Worm (Caenorhabditis elegans) whole organism, L1 larva: ENCODE data around the gene Y37B11A.3.

Experiments used
- aly-2 ChIP-seq: fragments of 150-350 bp; optimal IDR thresholded peaks from 2 replicates; lab custom pipeline; 2014; ENCODE audit warnings: missing biosample characterization, missing genetic modification characterization
- ama-1 ChIP-seq: fragments of 150-350 bp; optimal IDR thresholded peaks from 2 replicates; lab custom pipeline; 2014
- ceh-63 ChIP-seq: fragments of 200-800 bp; sonication (Bioruptor generic); optimal IDR thresholded peaks from 2 replicates; lab custom pipeline; 2018; ENCODE audit warnings: mild to moderate bottlenecking, missing genetic modification characterization, missing compliant biosample characterization
- ceh-8 ChIP-seq: fragments of 200-800 bp; sonication (Bioruptor generic); optimal IDR thresholded peaks from 2 replicates; lab custom pipeline; 2018; ENCODE audit warnings: mild to moderate bottlenecking, missing genetic modification characterization, moderate library complexity, missing compliant biosample characterization
- ceh-82 ChIP-seq, 3 experiments: fragments of 150-350 bp in 1 of 3; sonication (generic microtip) in 2 of 3; optimal IDR thresholded peaks; 2 replicates each; lab custom pipeline; 2014 to 2017; ENCODE audit warnings: missing biosample characterization in 3 of 3, missing genetic modification characterization in 3 of 3
- ceh-88 ChIP-seq: fragments of 200-800 bp; sonication (Bioruptor generic); IDR thresholded peaks from 2 replicates; pipeline ENCODE4 v1.3.6; 2022; ENCODE audit warnings: missing genetic modification characterization, missing compliant biosample characterization
- ceh-90 ChIP-seq: sonication (generic microtip); optimal IDR thresholded peaks from 2 replicates; lab custom pipeline; 2016; ENCODE audit warnings: missing genetic modification characterization, missing compliant biosample characterization
- dpl-1 ChIP-seq, 3 experiments: fragments of 150-350 bp in 2 of 3; sonication (generic microtip) in 1 of 3; optimal IDR thresholded peaks; 2 replicates each; lab custom pipeline; 2014 to 2017; ENCODE audit warnings: missing biosample characterization in 3 of 3, missing genetic modification characterization in 3 of 3, missing genetic modification reagents in 3 of 3
- efl-1 ChIP-seq, 4 experiments: fragments of 150-350 bp; optimal IDR thresholded peaks in 3 of 4; peaks in 1 of 4; 1 replicate in 1 of 4; 2 replicates in 3 of 4; lab custom pipeline; 2014; ENCODE audit warnings: missing biosample characterization in 2 of 4, missing genetic modification characterization in 2 of 4, missing genetic modification reagents in 2 of 4
- elt-3 ChIP-seq, 6 experiments: fragments of 150-350 bp in 1 of 6; sonication (generic microtip); optimal IDR thresholded peaks; 2 replicates each; lab custom pipeline; 2017 to 2018; ENCODE audit warnings: missing biosample characterization in 6 of 6, missing genetic modification characterization in 6 of 6, inconsistent platforms in 1 of 6
- fkh-10 ChIP-seq: sonication (generic microtip); optimal IDR thresholded peaks from 2 replicates; lab custom pipeline; 2017; ENCODE audit warnings: missing biosample characterization, missing genetic modification reagents, missing genetic modification characterization
- fkh-8 ChIP-seq: sonication (generic microtip); optimal IDR thresholded peaks from 2 replicates; lab custom pipeline; 2016; ENCODE audit warnings: mild to moderate bottlenecking, missing genetic modification characterization, missing compliant biosample characterization
- fos-1 ChIP-seq: fragments of 150-350 bp; optimal IDR thresholded peaks from 2 replicates; lab custom pipeline; 2014; ENCODE audit warnings: missing biosample characterization, missing genetic modification characterization
- grh-1 ChIP-seq: fragments of 200-800 bp; sonication (Bioruptor generic); IDR thresholded peaks from 2 replicates; pipeline ENCODE4 v1.3.6; 2022; ENCODE audit warnings: missing genetic modification reagents, missing genetic modification characterization, missing compliant biosample characterization
- isw-1 ChIP-seq: fragments of 200-800 bp; sonication (Bioruptor generic); IDR thresholded peaks from 2 replicates; pipeline ENCODE4 v1.3.6; 2022; ENCODE audit warnings: missing genetic modification characterization, missing compliant biosample characterization
- jun-1 ChIP-seq: fragments of 150-350 bp; optimal IDR thresholded peaks from 2 replicates; lab custom pipeline; 2014; ENCODE audit warnings: missing biosample characterization, missing genetic modification reagents, missing genetic modification characterization
- lin-13 ChIP-seq: fragments of 150-350 bp; optimal IDR thresholded peaks from 2 replicates; lab custom pipeline; 2014; ENCODE audit warnings: missing biosample characterization, missing genetic modification reagents, missing genetic modification characterization
- lin-14 ChIP-seq: fragments of 200-800 bp; sonication (Bioruptor generic); optimal IDR thresholded peaks from 2 replicates; lab custom pipeline; 2018; ENCODE audit warnings: mild to moderate bottlenecking, missing genetic modification characterization, moderate library complexity, missing compliant biosample characterization
- lin-35 ChIP-seq, 2 experiments: fragments of 150-350 bp; optimal IDR thresholded peaks; 2 replicates each; lab custom pipeline; 2014; ENCODE audit warnings: missing biosample characterization in 2 of 2, missing genetic modification characterization in 2 of 2, missing genetic modification reagents in 2 of 2
- lir-3 ChIP-seq: sonication (generic microtip); optimal IDR thresholded peaks from 2 replicates; lab custom pipeline; 2016; ENCODE audit warnings: mild to moderate bottlenecking, missing genetic modification characterization, moderate library complexity, missing compliant biosample characterization; ENCODE audit not compliant: poor library complexity
- lsy-2 ChIP-seq, 2 experiments: fragments of 150-350 bp; optimal IDR thresholded peaks; 2 replicates each; lab custom pipeline; 2014; ENCODE audit warnings: missing biosample characterization in 2 of 2, missing genetic modification characterization in 2 of 2
- mab-9 ChIP-seq: fragments of 200-800 bp; sonication (Bioruptor generic); IDR thresholded peaks from 2 replicates; pipeline ENCODE4 v1.3.6; 2022; ENCODE audit warnings: missing genetic modification reagents, missing genetic modification characterization, missing compliant biosample characterization
- mef-2 ChIP-seq: fragments of 150-350 bp; optimal IDR thresholded peaks from 2 replicates; lab custom pipeline; 2014; ENCODE audit warnings: missing biosample characterization, missing genetic modification characterization
- mep-1 ChIP-seq: fragments of 150-350 bp; optimal IDR thresholded peaks from 2 replicates; lab custom pipeline; 2014; ENCODE audit warnings: missing biosample characterization, missing genetic modification characterization
- nhr-11 ChIP-seq: fragments of 150-350 bp; optimal IDR thresholded peaks from 2 replicates; lab custom pipeline; 2014; ENCODE audit warnings: missing biosample characterization, missing genetic modification characterization
- nhr-19 ChIP-seq: fragments of 200-800 bp; sonication (Bioruptor generic); conservative IDR thresholded peaks from 2 replicates; pipeline ENCODE4 v1.3.6; 2022; ENCODE audit warnings: missing genetic modification characterization, missing compliant biosample characterization
- nhr-20 ChIP-seq: sonication (generic microtip); optimal IDR thresholded peaks from 2 replicates; lab custom pipeline; 2016; ENCODE audit warnings: mild to moderate bottlenecking, missing genetic modification characterization, missing compliant biosample characterization
- nhr-47 ChIP-seq: sonication (generic microtip); optimal IDR thresholded peaks from 2 replicates; lab custom pipeline; 2016; ENCODE audit warnings: mild to moderate bottlenecking, missing genetic modification characterization, moderate library complexity, missing compliant biosample characterization
- nhr-71 ChIP-seq: sonication (generic microtip); optimal IDR thresholded peaks from 2 replicates; lab custom pipeline; 2016; ENCODE audit warnings: mild to moderate bottlenecking, missing genetic modification characterization, moderate library complexity, missing compliant biosample characterization
- pax-3 ChIP-seq: fragments of 200-800 bp; sonication (Bioruptor generic); optimal IDR thresholded peaks from 2 replicates; lab custom pipeline; 2018; ENCODE audit warnings: mild to moderate bottlenecking, missing genetic modification characterization, moderate library complexity, missing compliant biosample characterization
- pqm-1 ChIP-seq: sonication (generic microtip); optimal IDR thresholded peaks from 3 replicates; lab custom pipeline; 2017; ENCODE audit warnings: missing biosample characterization, missing genetic modification characterization
- skn-1 ChIP-seq: fragments of 150-350 bp; optimal IDR thresholded peaks from 2 replicates; lab custom pipeline; 2014; ENCODE audit warnings: missing biosample characterization, missing genetic modification characterization
- snu-23 ChIP-seq: sonication (generic microtip); optimal IDR thresholded peaks from 2 replicates; lab custom pipeline; 2016; ENCODE audit warnings: missing genetic modification characterization, missing compliant biosample characterization
- sox-4 ChIP-seq: sonication (generic microtip); optimal IDR thresholded peaks from 2 replicates; lab custom pipeline; 2016; ENCODE audit warnings: missing genetic modification characterization, missing compliant biosample characterization
- unc-86 ChIP-seq: sonication (generic microtip); optimal IDR thresholded peaks from 2 replicates; lab custom pipeline; 2016; ENCODE audit warnings: missing genetic modification characterization, missing compliant biosample characterization
- xbp-1 ChIP-seq: sonication (generic microtip); optimal IDR thresholded peaks from 2 replicates; lab custom pipeline; 2016; ENCODE audit warnings: missing genetic modification characterization, missing compliant biosample characterization
- ztf-4 ChIP-seq: fragments of 150-350 bp; optimal IDR thresholded peaks from 2 replicates; lab custom pipeline; 2014; ENCODE audit warnings: missing biosample characterization, missing genetic modification characterization

Y37B11A.3 gene

ce11 chrIII:5757492-5758045 lies 27.6 kb downstream of the Y37B11A.3 start:
- TF ChIP-seq lin-13 (GFP tag; lab: Kevin White, UChicago) (no peak), nhr-20 (tag; lab: Kevin White, UChicago) (no peak), fos-1 (no peak), nhr-71 (tag; lab: Kevin White, UChicago) (peak; percentile 45), ama-1 (lab: Kevin White, UChicago) (no peak), fkh-10 (GFP tag; lab: Kevin White, UChicago) (peak; percentile 49), elt-3 (tag; optimal IDR thresholded peaks at IDR 0.05; lab: Kevin White, UChicago) (no peak), xbp-1 (no peak), ztf-4 (tag; lab: Kevin White, UChicago) (no peak), fkh-8 (tag; lab: Kevin White, UChicago) (peak; percentile 66), mab-9 (GFP tag; lab: Robert Waterston, UW) (no peak), unc-86 (tag; lab: Kevin White, UChicago) (peak; percentile 74), mef-2 (peak; percentile 21), sox-4 (tag; lab: Kevin White, UChicago) (peak; percentile 6), snu-23 (no peak), pqm-1 (no peak), lsy-2 (tag; optimal IDR thresholded peaks at IDR 0.05; lab: Kevin White, UChicago) (peak in 1 of 2 experiments; percentile 21), lir-3 (no peak), lin-14 (GFP tag; lab: Kevin White, UChicago) (peak; percentile 69), nhr-47 (tag; lab: Kevin White, UChicago) (peak; percentile 2)

- TF ChIP-seq mab-9 (GFP tag; lab: Robert Waterston, UW) (peak; percentile 56; the same call in 1 of the 2 replicates), efl-1 (optimal IDR thresholded peaks at IDR 0.05; lab: Kevin White, UChicago) (peak; percentile 47 to 71), efl-1 (GFP tag; optimal IDR thresholded peaks at IDR 0.05 in 1 of 2; lab: Kevin White, UChicago) (peak in 1 of 2 experiments; percentile 1), skn-1 (tag; lab: Kevin White, UChicago) (no peak), fkh-10 (GFP tag; lab: Kevin White, UChicago) (peak; percentile 42), lin-35 (GFP tag; optimal IDR thresholded peaks at IDR 0.05; lab: Kevin White, UChicago) (peak in 1 of 2 experiments; percentile 54), grh-1 (GFP tag; lab: Robert Waterston, UW) (no peak), isw-1 (GFP tag; lab: Robert Waterston, UW) (peak; percentile 45), ceh-8 (peak; percentile 60), ceh-88 (GFP tag; lab: Robert Waterston, UW) (no peak), lin-14 (GFP tag; lab: Kevin White, UChicago) (peak; percentile 89), fkh-8 (tag; lab: Kevin White, UChicago) (peak; percentile 90), mep-1 (tag; lab: Kevin White, UChicago) (peak; percentile 28), lsy-2 (tag; optimal IDR thresholded peaks at IDR 0.05; lab: Kevin White, UChicago) (peak; percentile 3 to 55), jun-1 (tag; lab: Kevin White, UChicago) (peak; percentile 13), ceh-82 (tag; optimal IDR thresholded peaks at IDR 0.05; lab: Kevin White, UChicago) (peak in 2 of 3 experiments; percentile 53 to 66), nhr-11 (tag; lab: Kevin White, UChicago) (peak; percentile 12), nhr-71 (tag; lab: Kevin White, UChicago) (peak; percentile 11), pax-3 (tag; lab: Kevin White, UChicago) (peak; percentile 75), lin-13 (GFP tag; lab: Kevin White, UChicago) (peak; percentile 6), ztf-4 (tag; lab: Kevin White, UChicago) (no peak), dpl-1 (GFP tag; optimal IDR thresholded peaks at IDR 0.05; lab: Kevin White, UChicago) (peak in 1 of 3 experiments; percentile 4), ceh-90 (tag; lab: Kevin White, UChicago) (no peak), nhr-19 (GFP tag; lab: Robert Waterston, UW) (peak; percentile 39), aly-2 (no peak), ceh-63 (GFP tag; lab: Kevin White, UChicago) (peak; percentile 44)
- TF ChIP-seq, all 84 proteins: peak for 19
Observed at ce11 chrIII:5755204-5755603, 29.9 kb downstream of the Y37B11A.3 start, which contains the start of gene ida-1. TSS of gene ida-1 (plus strand) at chrIII:5755539.
